Worm (Caenorhabditis elegans) whole organism, midembryonic: Measurements from ENCODE around the gene glct-6.
A peak's percentile ranks its signal among the peaks of the same experiment; 100 is the strongest.

ENCODE experiments used
- T22C8.4 ChIP-seq: fragments of 200-800 bp; sonication (Bioruptor generic); IDR thresholded peaks from 2 replicates; pipeline ENCODE4 v1.3.6; 2022; ENCODE audit warnings: missing genetic modification characterization, missing compliant biosample characterization
- cog-1 ChIP-seq: sonication (generic microtip); optimal IDR thresholded peaks from 2 replicates; lab custom pipeline; 2016; ENCODE audit warnings: missing genetic modification characterization, missing compliant biosample characterization
- flt-1 ChIP-seq: fragments of 200-800 bp; sonication (Bioruptor generic); IDR thresholded peaks from 2 replicates; pipeline ENCODE4 v1.3.6; 2022; ENCODE audit warnings: missing genetic modification characterization, missing compliant biosample characterization
- klf-2 ChIP-seq: fragments of 200-800 bp; sonication (Bioruptor generic); conservative IDR thresholded peaks from 2 replicates; pipeline ENCODE4 v1.3.6; 2022; ENCODE audit warnings: missing genetic modification reagents, missing genetic modification characterization, missing compliant biosample characterization
- med-1 ChIP-seq: sonication (generic microtip); optimal IDR thresholded peaks from 2 replicates; lab custom pipeline; 2017; ENCODE audit warnings: missing genetic modification characterization, mild to moderate bottlenecking, missing compliant biosample characterization, antibody characterized with exemption, missing genetic modification reagents; ENCODE audit not compliant: insufficient read depth
- ref-1 ChIP-seq: fragments of 200-800 bp; sonication (Bioruptor generic); conservative IDR thresholded peaks from 2 replicates; pipeline ENCODE4 v1.3.6; 2022; ENCODE audit warnings: missing genetic modification reagents, missing genetic modification characterization, missing compliant biosample characterization
- tab-1 ChIP-seq: fragments of 200-800 bp; sonication (Bioruptor generic); IDR thresholded peaks from 2 replicates; pipeline ENCODE4 v1.3.6; 2022; ENCODE audit warnings: missing genetic modification characterization, missing compliant biosample characterization
- ztf-23 ChIP-seq: fragments of 200-800 bp; sonication (Bioruptor generic); IDR thresholded peaks from 2 replicates; pipeline ENCODE4 v1.3.6; 2022; ENCODE audit warnings: missing genetic modification reagents, missing genetic modification characterization, missing compliant biosample characterization
- ztf-29 ChIP-seq: fragments of 200-800 bp; sonication (Bioruptor generic); IDR thresholded peaks from 2 replicates; pipeline ENCODE4 v1.3.6; 2022; ENCODE audit warnings: missing genetic modification reagents, missing genetic modification characterization, missing compliant biosample characterization

Gene glct-6

ce11 chrIV:3817253-3817652 lies 33.2 kb downstream of the glct-6 start:
- TF ChIP-seq klf-2 (GFP tag; lab: Robert Waterston, UW) = no peak

DNA sequence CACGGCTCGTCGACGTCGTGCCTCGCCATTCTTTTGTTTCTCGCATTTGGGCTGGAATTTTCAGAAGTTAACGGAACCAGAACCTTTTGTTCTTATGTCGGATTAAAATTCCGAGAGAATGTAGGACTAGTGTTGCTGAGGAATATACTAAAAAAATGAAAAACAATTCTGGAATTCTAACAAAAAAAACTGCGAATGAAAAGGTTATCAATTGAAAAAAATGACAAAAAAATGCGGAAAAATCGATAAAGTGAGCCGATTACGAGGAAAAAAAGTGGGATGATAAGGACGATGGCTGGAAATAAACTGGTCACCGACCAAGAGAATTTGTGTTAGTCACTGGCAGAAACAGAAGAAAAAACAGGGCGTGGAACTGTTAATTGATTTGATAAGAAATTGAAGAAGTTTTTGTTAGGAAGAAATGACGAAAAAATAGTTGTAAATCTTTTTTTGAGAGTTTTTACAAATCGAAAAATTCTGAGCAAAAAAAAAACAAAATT lies 35.3 kb downstream of the glct-6 start, which contains the start of gene bris-1:
bris-1 (minus strand) TSS at position 51 of the 500 bp plus-strand sequence.
- TF ChIP-seq ztf-23 = no peak
- TF ChIP-seq ref-1 = no peak
- no peak for TF ChIP-seq cog-1 (tag; lab: Kevin White, UChicago)
- TF ChIP-seq klf-2 (GFP tag; lab: Robert Waterston, UW) = no peak
- no peak for TF ChIP-seq T22C8.4
- TF ChIP-seq flt-1 = no peak
- no peak for TF ChIP-seq med-1 (GFP tag; lab: Kevin White, UChicago)
- TF ChIP-seq ztf-29 (GFP tag; lab: Robert Waterston, UW) = no peak
- TF ChIP-seq tab-1 (GFP tag; lab: Robert Waterston, UW) = no peak

DNA sequence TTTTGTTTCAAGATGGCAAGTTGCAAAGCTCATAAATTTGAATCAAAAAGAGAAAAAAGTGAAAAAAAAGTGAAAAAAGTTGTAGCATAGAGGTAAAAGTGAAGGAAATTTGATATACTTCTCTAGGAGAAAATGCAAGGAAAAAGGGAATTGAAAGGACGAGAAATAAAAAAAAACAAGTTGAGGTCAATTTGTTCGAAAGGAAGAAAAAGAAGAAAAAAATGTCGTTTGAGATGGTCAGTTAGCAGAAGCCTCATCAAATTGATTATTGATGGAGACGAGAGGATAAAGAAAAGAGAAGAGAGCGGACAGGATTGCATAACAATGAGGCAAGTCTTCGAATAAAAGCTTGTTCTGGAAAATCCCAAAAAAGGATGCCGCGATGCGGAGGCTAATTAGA lies 36.1 kb downstream of the glct-6 start:
- no peak for TF ChIP-seq med-1 (GFP tag; lab: Kevin White, UChicago)
- no peak for TF ChIP-seq flt-1
- TF ChIP-seq T22C8.4 = no peak
- TF ChIP-seq tab-1 (GFP tag; lab: Robert Waterston, UW) = no peak
- TF ChIP-seq ztf-23 = no peak
- TF ChIP-seq ztf-29 (GFP tag; lab: Robert Waterston, UW) = no peak
- no peak for TF ChIP-seq cog-1 (tag; lab: Kevin White, UChicago)
- TF ChIP-seq ref-1 = no peak
- TF ChIP-seq klf-2 (GFP tag; lab: Robert Waterston, UW) = no peak

DNA sequence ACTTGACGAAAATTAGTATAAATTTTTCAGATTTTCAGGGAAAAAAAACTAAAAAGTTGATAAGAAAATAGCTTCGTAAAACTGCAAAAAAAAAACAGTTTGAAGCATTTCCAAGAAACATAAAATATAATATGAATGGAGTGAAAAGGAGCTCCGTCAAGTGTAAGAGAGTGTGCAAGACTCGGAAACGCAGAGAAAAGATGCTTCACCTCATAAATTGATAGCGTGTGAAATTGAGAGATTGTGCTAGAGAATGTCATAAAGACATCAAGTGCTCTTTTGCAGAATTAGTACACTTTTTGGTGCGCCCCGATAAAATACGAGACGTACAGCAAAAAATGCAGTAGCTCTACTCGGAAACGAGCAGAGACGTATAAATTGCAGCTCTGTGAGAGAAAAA lies 37.5 kb downstream of the glct-6 start:
- TF ChIP-seq cog-1 (tag; lab: Kevin White, UChicago) = no peak
- TF ChIP-seq klf-2 (GFP tag; lab: Robert Waterston, UW) = no peak
- no peak for TF ChIP-seq ztf-23
- no peak for TF ChIP-seq tab-1 (GFP tag; lab: Robert Waterston, UW)
- TF ChIP-seq ref-1 = no peak
- TF ChIP-seq med-1 (GFP tag; lab: Kevin White, UChicago) = no peak
- TF ChIP-seq flt-1 = no peak
- no peak for TF ChIP-seq T22C8.4
- no peak for TF ChIP-seq ztf-29 (GFP tag; lab: Robert Waterston, UW)

DNA sequence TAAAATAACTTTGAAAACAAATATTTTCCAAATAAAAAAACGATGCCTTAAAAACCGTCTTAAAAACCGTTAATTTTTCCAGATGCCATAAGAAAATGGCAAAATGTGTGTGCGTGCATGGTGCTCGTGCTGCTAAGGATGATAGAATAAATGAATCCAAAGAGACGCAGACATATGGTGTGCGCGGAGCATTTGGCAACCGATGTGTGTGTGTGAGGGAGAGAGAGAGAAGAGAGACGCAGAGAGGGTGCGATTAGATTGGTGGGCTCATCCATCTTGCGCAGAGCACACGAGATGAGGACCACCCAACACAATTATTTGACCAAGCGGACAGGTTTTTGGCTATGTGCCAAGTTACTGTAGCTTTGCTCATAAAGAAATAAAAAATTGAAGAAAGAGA lies 40.7 kb downstream of the glct-6 start:
- TF ChIP-seq cog-1 (tag; lab: Kevin White, UChicago) (peak; percentile 48), ref-1 (no peak)

ce11 chrIV:3825388-3825787 lies 41.4 kb downstream of the glct-6 start:
- no peak for TF ChIP-seq klf-2 (GFP tag; lab: Robert Waterston, UW)
- no peak for TF ChIP-seq cog-1 (tag; lab: Kevin White, UChicago)
- TF ChIP-seq tab-1 (GFP tag; lab: Robert Waterston, UW) = no peak
- TF ChIP-seq med-1 (GFP tag; lab: Kevin White, UChicago) = no peak
- TF ChIP-seq T22C8.4 = no peak
- TF ChIP-seq flt-1 = no peak
- no peak for TF ChIP-seq ref-1

DNA sequence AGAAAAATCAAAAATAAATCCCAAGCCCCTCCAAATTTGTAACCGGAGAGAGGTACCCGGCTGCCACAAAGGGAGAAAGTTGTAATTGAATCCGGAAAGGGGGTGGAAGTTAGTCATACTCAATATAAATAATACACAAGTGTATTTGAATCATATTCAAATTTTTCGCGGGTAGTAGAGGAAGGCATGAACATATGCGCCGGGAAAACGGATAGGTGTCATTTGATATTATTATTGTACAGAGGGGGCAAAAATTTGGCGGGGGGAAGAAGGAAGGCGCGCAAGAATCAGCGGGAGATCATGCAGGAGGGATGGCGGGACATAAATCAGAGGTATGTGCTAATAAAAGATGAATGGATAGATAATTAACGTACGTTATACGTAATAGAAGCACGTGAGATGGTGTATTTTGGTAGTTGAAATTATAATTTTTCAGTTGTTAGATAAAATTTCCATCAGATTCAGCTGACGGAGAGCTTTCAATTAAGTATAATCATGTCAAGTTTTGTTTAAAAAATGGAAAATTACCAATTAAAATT lies 42.6 kb downstream of the glct-6 start, which contains the start of gene F28F9.3:
F28F9.3 (plus strand) TSS at position 301 of the 539 bp plus-strand sequence.
- TF ChIP-seq tab-1 (GFP tag; lab: Robert Waterston, UW) (no peak), ztf-23 (no peak), flt-1 (no peak), med-1 (GFP tag; lab: Kevin White, UChicago) (no peak), ztf-29 (GFP tag; lab: Robert Waterston, UW) (no peak)

- TF ChIP-seq ztf-29 (GFP tag; lab: Robert Waterston, UW) = no peak
- no peak for TF ChIP-seq ztf-23
- TF ChIP-seq cog-1 (tag; lab: Kevin White, UChicago) = no peak
- TF ChIP-seq tab-1 (GFP tag; lab: Robert Waterston, UW) = no peak
- no peak for TF ChIP-seq ref-1
- TF ChIP-seq med-1 (GFP tag; lab: Kevin White, UChicago) = no peak
- no peak for TF ChIP-seq T22C8.4
- TF ChIP-seq flt-1 = no peak
- TF ChIP-seq klf-2 (GFP tag; lab: Robert Waterston, UW) = no peak
Observed at ce11 chrIV:3827724-3828123, 43.7 kb downstream of the glct-6 start.

DNA sequence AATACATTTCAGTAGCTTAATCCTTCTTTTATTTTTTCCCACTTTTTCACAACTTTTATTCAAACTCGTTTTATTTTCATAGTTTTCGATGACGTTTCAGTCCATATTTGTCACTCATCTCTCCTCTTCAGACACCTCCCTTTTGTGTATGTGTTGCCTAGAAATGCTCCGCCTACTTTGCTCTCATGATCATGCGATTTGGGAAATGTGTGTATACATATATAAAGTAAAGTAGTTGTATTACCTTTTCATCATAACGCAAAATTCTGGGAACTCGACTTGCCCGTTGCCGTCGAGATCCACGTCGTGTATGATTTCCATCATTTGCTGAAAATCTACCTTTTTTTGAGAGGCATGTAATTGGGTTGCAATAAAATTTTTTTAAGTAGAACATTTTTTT lies 48.0 kb downstream of the glct-6 start:
- TF ChIP-seq tab-1 (GFP tag; lab: Robert Waterston, UW) (no peak), cog-1 (tag; lab: Kevin White, UChicago) (no peak), T22C8.4 (no peak), ztf-23 (no peak)

DNA sequence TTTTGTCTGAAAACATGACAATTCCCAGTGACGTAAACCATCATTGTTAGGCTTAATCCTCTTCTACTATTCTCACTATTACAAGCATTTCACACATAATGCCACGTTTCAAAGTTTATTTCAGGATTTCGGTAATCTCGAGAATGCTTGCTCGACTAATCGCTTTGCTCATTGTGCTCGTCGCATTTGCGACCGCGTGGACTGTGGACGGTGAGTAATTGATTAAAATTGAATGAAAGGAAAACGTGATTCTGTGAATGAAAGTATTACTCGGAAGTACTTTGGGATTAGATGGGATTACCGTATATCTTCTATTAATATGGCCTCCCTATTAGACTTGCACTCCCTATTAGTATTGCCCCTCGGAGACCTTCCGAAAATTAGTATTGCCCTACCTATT lies 49.8 kb downstream of the glct-6 start:
- no peak for TF ChIP-seq T22C8.4

DNA sequence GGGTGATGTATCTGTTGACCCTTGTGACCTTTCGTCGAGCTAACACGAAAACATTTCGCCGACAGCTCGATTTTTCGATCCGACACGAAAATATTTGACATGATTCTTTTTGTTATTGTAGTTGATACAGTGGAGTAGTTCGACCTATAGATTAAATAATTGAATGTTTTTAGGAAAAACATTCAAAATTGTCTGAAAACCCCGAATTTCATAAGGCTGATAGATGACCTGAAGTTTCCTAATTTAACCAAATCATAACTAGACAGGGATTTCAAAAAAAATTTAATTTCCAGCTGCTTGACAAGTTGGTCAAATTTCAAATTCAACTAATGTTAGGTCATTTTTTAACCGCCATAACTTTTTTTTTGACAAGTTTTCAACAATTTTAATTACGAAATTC lies 51.1 kb downstream of the glct-6 start, which contains the start of gene cal-3:
cal-3 (minus strand) TSS at position 101 of the 400 bp plus-strand sequence.
- TF ChIP-seq cog-1 (tag; lab: Kevin White, UChicago) (no peak), ztf-23 (no peak)
